Worm (Caenorhabditis elegans): Measurements from ENCODE around the gene Y39E4A.1.

DNA sequence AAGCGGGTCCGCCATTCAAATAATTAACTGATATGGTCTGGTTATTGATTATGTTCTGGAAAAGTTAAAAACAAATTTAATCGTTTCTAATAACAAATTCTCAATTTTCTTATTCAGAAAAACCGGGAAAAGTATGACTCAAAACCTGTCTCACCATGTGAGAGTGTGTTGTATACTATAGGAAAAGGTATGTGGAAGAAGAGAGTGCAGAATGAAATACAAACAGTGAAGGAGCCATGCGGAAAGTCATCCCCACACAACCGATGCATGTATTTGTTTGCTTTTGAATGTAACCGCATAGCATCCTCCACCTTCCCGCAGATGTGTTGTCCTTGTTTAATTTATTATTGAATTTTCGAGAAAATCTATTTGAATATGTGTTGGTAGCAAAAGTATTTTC is 49.2 kb downstream of the Y39E4A.1 start, which contains the start of gene ZK1010.8:
- TF ChIP-seq unc-62 (GFP tag; optimal IDR thresholded peaks at IDR 0.05) = no peak
- TF ChIP-seq unc-39 (tag; optimal IDR thresholded peaks at IDR 0.05) = no peak
- TF ChIP-seq elt-1 (tag; optimal IDR thresholded peaks at IDR 0.05) = no peak
- no peak for TF ChIP-seq alr-1 (tag; optimal IDR thresholded peaks at IDR 0.05)
- no peak for TF ChIP-seq R02D3.7 (tag; optimal IDR thresholded peaks at IDR 0.05)
- TF ChIP-seq fos-1 (tag; optimal IDR thresholded peaks at IDR 0.05) = peak; percentile 54
- no peak for TF ChIP-seq ceh-16 (tag; optimal IDR thresholded peaks at IDR 0.05)
- no peak for TF ChIP-seq ceh-82 (tag; optimal IDR thresholded peaks at IDR 0.05)
- no peak for TF ChIP-seq elt-3 (tag; optimal IDR thresholded peaks at IDR 0.05)
- no peak for TF ChIP-seq nhr-77 (tag; optimal IDR thresholded peaks at IDR 0.05)
- no peak for TF ChIP-seq lin-39 (tag; optimal IDR thresholded peaks at IDR 0.05)
- no peak for TF ChIP-seq zag-1 (tag; optimal IDR thresholded peaks at IDR 0.05)
- TF ChIP-seq unc-55 (GFP tag; optimal IDR thresholded peaks at IDR 0.05) = no peak
- no peak for TF ChIP-seq sem-4 (tag; optimal IDR thresholded peaks at IDR 0.05)
